Worm (Caenorhabditis elegans) whole organism, mixed stage, embryonic: Measurements from ENCODE around the gene clec-143.

ENCODE experiments used
- ces-1 ChIP-seq: fragments of 150-350 bp; optimal IDR thresholded peaks from 2 replicates; lab custom pipeline; 2014; ENCODE audit warnings: missing biosample characterization, missing genetic modification reagents, missing genetic modification characterization
- flh-1 ChIP-seq: fragments of 200-800 bp; sonication (Bioruptor generic); optimal IDR thresholded peaks from 2 replicates; lab custom pipeline; 2018; ENCODE audit warnings: mild to moderate bottlenecking, missing genetic modification characterization, moderate library complexity, missing compliant biosample characterization
- mep-1 ChIP-seq: fragments of 150-350 bp; optimal IDR thresholded peaks from 2 replicates; lab custom pipeline; 2017; ENCODE audit warnings: missing biosample characterization, missing genetic modification reagents, missing genetic modification characterization, inconsistent platforms
- mls-2 ChIP-seq: sonication (generic microtip); optimal IDR thresholded peaks from 2 replicates; lab custom pipeline; 2016; ENCODE audit warnings: mild to moderate bottlenecking, missing genetic modification characterization, moderate library complexity, missing compliant biosample characterization
- nhr-12 ChIP-seq: fragments of 150-350 bp; optimal IDR thresholded peaks from 2 replicates; lab custom pipeline; 2014; ENCODE audit warnings: missing biosample characterization, missing genetic modification characterization
- nhr-237 ChIP-seq: fragments of 150-350 bp; optimal IDR thresholded peaks from 2 replicates; lab custom pipeline; 2014; ENCODE audit warnings: missing biosample characterization, missing genetic modification characterization
- sptf-1 ChIP-seq: sonication (generic microtip); optimal IDR thresholded peaks from 2 replicates; lab custom pipeline; 2017; ENCODE audit warnings: mild to moderate bottlenecking, missing genetic modification characterization, moderate library complexity, missing compliant biosample characterization
- unc-39 ChIP-seq: fragments of 150-350 bp; optimal IDR thresholded peaks from 2 replicates; lab custom pipeline; 2014; ENCODE audit warnings: missing biosample characterization, missing genetic modification characterization
- unc-62 ChIP-seq: fragments of 150-350 bp; optimal IDR thresholded peaks from 2 replicates; lab custom pipeline; 2014; ENCODE audit warnings: missing biosample characterization, missing genetic modification reagents, missing genetic modification characterization

DNA sequence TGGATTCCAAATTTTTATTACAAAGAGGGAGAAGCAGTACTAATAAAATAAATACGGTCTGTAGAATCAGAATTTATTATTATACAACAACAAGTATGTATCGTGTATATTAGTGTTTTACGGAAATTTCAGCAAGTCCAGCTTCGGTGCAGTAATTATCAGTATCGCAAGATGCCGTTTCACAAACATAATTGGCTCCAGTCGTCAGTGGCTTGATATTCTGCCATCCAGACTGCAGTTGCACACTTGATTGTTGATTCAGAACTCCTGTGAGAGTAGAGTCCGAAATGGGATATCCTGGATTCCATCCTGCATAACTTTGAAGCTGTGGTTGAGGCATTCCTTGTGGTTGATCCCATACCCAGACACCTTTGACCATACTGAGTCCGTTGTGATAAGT is 9.9 kb upstream of the clec-143 start:
- no peak for TF ChIP-seq nhr-237
- no peak for TF ChIP-seq nhr-12 (tag; lab: Kevin White, UChicago)
- no peak for TF ChIP-seq mep-1
- TF ChIP-seq ces-1 = no peak
- TF ChIP-seq unc-62 (GFP tag; lab: Kevin White, UChicago) = no peak
- no peak for TF ChIP-seq mls-2 (tag; lab: Kevin White, UChicago)
- TF ChIP-seq sptf-1 (tag; lab: Kevin White, UChicago) = no peak
- no peak for TF ChIP-seq unc-39 (tag; lab: Kevin White, UChicago)
- no peak for TF ChIP-seq flh-1 (GFP tag; lab: Kevin White, UChicago)
